Fruit fly (Drosophila melanogaster): ENCODE results near the gene CG5412.

The CG5412 gene

dm6 chr3R:20557415-20558105 is 19.3 kb upstream of the CG5412 start, which contains the start of the genes DPCoAC and CG5180 (continued):
- TF ChIP-seq CG32767 (GFP tag; IDR thresholded peaks at IDR 0.05) (no peak), Usf (GFP tag; optimal IDR thresholded peaks at IDR 0.05) (peak; percentile 39), CG17829 (tag; optimal IDR thresholded peaks at IDR 0.05) (peak; percentile 50), CG32772 (GFP tag; IDR thresholded peaks at IDR 0.05) (peak; percentile 57; the same call in 1 of the 2 replicates), MESR4 (GFP tag; optimal IDR thresholded peaks at IDR 0.05) (peak; percentile 74), oc (tag; optimal IDR thresholded peaks at IDR 0.05) (no peak), CG10147 (GFP tag; optimal IDR thresholded peaks at IDR 0.05) (peak; percentile 38), CG18764 (GFP tag; optimal IDR thresholded peaks at IDR 0.05) (peak; percentile 52), CG3995 (GFP tag; optimal IDR thresholded peaks at IDR 0.05) (peak; percentile 0), CG42726 (GFP tag; IDR thresholded peaks at IDR 0.05; ENCODE audit: partially characterized antibody) (peak; percentile 56; the same call in 1 of the 2 replicates), CG14710 (tag; optimal IDR thresholded peaks at IDR 0.05) (peak; percentile 53), CG12744 (GFP tag; optimal IDR thresholded peaks at IDR 0.05) (no peak), HmgD (GFP tag; optimal IDR thresholded peaks at IDR 0.05) (peak; percentile 92), CG10366 (GFP tag; IDR thresholded peaks at IDR 0.05) (peak; percentile 68), CrebB (tag; optimal IDR thresholded peaks at IDR 0.05) (peak; percentile 58), crol (GFP tag; IDR thresholded peaks at IDR 0.05) (no peak), CG8388 (GFP tag; optimal IDR thresholded peaks at IDR 0.05) (peak; percentile 30), Kr (GFP tag; optimal IDR thresholded peaks at IDR 0.05) (no peak), CG9609 (GFP tag; optimal IDR thresholded peaks at IDR 0.05) (peak; percentile 74), twi (tag; optimal IDR thresholded peaks at IDR 0.05) (no peak), CG9727 (GFP tag; optimal IDR thresholded peaks at IDR 0.05) (peak; percentile 73), Hr78 (GFP tag; optimal IDR thresholded peaks at IDR 0.05) (no peak), Atf-2 (GFP tag; optimal IDR thresholded peaks at IDR 0.05) (peak; percentile 39), gfzf (GFP tag; optimal IDR thresholded peaks at IDR 0.05) (peak; percentile 47), bigmax (GFP tag; optimal IDR thresholded peaks at IDR 0.05) (peak; percentile 16), CG4854 (GFP tag; optimal IDR thresholded peaks at IDR 0.05) (peak; percentile 24), CG13287 (GFP tag; IDR thresholded peaks at IDR 0.05; ENCODE audit: partially characterized antibody) (peak; percentile 52), Antp (GFP tag; optimal IDR thresholded peaks at IDR 0.05) (peak; percentile 77), ftz-f1 (GFP tag; optimal IDR thresholded peaks at IDR 0.05) (peak; percentile 90), wor (GFP tag; IDR thresholded peaks at IDR 0.05) (peak; percentile 26; the same call in 1 of the 2 replicates), tio (GFP tag; optimal IDR thresholded peaks at IDR 0.05) (peak; percentile 64), CG12942 (GFP tag; optimal IDR thresholded peaks at IDR 0.05) (peak; percentile 45), h (optimal IDR thresholded peaks at IDR 0.05) (no peak), prd (optimal IDR thresholded peaks at IDR 0.05) (no peak), prd (GFP tag; IDR thresholded peaks at IDR 0.05) (peak; percentile 86), en (GFP tag; optimal IDR thresholded peaks at IDR 0.05) (no peak), CG8281 (tag; optimal IDR thresholded peaks at IDR 0.05) (no peak), gt (GFP tag; IDR thresholded peaks at IDR 0.05) (0 out of 2 replicates have a peak, but pooled peaks have one; percentile 37), HLH4C (GFP tag; IDR thresholded peaks at IDR 0.05; ENCODE audit: partially characterized antibody) (no peak), Gug (GFP tag; IDR thresholded peaks at IDR 0.05) (peak; percentile 86), cato (GFP tag; optimal IDR thresholded peaks at IDR 0.05; ENCODE audit: borderline replicate concordance) (no peak), corto (GFP tag; optimal IDR thresholded peaks at IDR 0.05) (no peak), CG31224 (GFP tag; IDR thresholded peaks at IDR 0.05) (peak; percentile 40), Oli (tag; optimal IDR thresholded peaks at IDR 0.05) (peak; percentile 46), sens-2 (GFP tag; IDR thresholded peaks at IDR 0.05) (no peak), CkIIα-i1 (GFP tag; IDR thresholded peaks at IDR 0.05) (no peak), dmrt11E (tag; optimal IDR thresholded peaks at IDR 0.05) (peak; percentile 22), gsb (GFP tag; IDR thresholded peaks at IDR 0.05) (0 out of 2 replicates have a peak, but pooled peaks have one; percentile 40), CG7987 (GFP tag; optimal IDR thresholded peaks at IDR 0.05) (peak; percentile 53), nau (GFP tag; optimal IDR thresholded peaks at IDR 0.05) (no peak)

All from whole organism, embryonic.